Fruit fly (Drosophila melanogaster): ENCODE results near the gene Ubc87F.
A peak's percentile ranks its signal among the peaks of the same experiment; 100 is the strongest.

DNA sequence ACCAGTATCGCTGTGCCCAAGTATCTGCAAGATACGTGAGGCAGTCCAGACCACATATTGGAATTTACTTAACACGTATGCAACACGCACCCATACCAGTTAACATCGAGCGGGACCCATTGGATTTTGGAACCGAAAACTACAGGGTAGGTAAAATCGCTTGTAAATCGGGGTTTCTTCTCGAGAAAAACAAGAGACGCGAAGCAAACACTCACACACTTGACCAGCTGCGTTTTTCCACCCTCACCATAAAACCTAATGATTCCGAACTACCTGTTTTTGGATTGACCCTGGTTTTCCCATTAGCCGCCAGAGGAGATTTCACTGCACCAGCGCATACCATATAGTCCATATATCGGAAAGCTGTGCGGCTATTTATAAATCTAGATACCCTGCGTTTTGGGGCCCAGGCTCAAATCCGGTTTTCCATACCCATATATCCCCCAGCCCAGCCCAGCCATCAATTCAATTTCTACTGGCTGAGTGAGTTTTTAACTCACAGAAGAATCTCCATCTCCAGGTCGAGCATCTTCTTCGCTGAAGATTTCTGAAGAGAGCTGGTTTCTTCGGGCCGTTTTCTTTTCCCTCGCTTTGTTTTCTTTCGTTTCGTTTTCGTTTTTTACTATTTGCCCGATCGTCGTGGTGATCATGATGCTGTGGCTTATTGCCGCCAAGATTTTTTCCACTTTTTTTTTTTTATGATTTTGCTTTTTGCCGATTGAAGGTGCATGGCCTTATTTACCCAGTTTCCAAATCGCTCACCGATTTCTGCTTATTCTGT is 2.1 kb downstream of the Ubc87F start:
- TF ChIP-seq abd-A (tag; optimal IDR thresholded peaks at IDR 0.05) = peak; percentile 11
- TF ChIP-seq Tbp (GFP tag; optimal IDR thresholded peaks at IDR 0.05) = no peak
- TF ChIP-seq Dll (GFP tag; IDR thresholded peaks at IDR 0.05; ENCODE audit: partially characterized antibody) = no peak
- no peak for TF ChIP-seq grn (GFP tag; optimal IDR thresholded peaks at IDR 0.05)
- no peak for TF ChIP-seq CG8089 (GFP tag; optimal IDR thresholded peaks at IDR 0.05)
- TF ChIP-seq twi (tag; optimal IDR thresholded peaks at IDR 0.05) = no peak
- TF ChIP-seq corto (GFP tag; optimal IDR thresholded peaks at IDR 0.05) = no peak

Measured in whole organism, embryonic.